Worm (Caenorhabditis elegans) whole organism, midembryonic: ENCODE measurements around the gene K04G7.1.

Experiments used
- T22C8.4 ChIP-seq: fragments of 200-800 bp; sonication (Bioruptor generic); IDR thresholded peaks from 2 replicates; pipeline ENCODE4 v1.3.6; 2022; ENCODE audit warnings: missing genetic modification characterization, missing compliant biosample characterization
- cog-1 ChIP-seq: sonication (generic microtip); optimal IDR thresholded peaks from 2 replicates; lab custom pipeline; 2016; ENCODE audit warnings: missing genetic modification characterization, missing compliant biosample characterization
- flt-1 ChIP-seq: fragments of 200-800 bp; sonication (Bioruptor generic); IDR thresholded peaks from 2 replicates; pipeline ENCODE4 v1.3.6; 2022; ENCODE audit warnings: missing genetic modification characterization, missing compliant biosample characterization
- klf-2 ChIP-seq: fragments of 200-800 bp; sonication (Bioruptor generic); conservative IDR thresholded peaks from 2 replicates; pipeline ENCODE4 v1.3.6; 2022; ENCODE audit warnings: missing genetic modification reagents, missing genetic modification characterization, missing compliant biosample characterization
- med-1 ChIP-seq: sonication (generic microtip); optimal IDR thresholded peaks from 2 replicates; lab custom pipeline; 2017; ENCODE audit warnings: missing genetic modification characterization, mild to moderate bottlenecking, missing compliant biosample characterization, antibody characterized with exemption, missing genetic modification reagents; ENCODE audit not compliant: insufficient read depth
- ref-1 ChIP-seq: fragments of 200-800 bp; sonication (Bioruptor generic); conservative IDR thresholded peaks from 2 replicates; pipeline ENCODE4 v1.3.6; 2022; ENCODE audit warnings: missing genetic modification reagents, missing genetic modification characterization, missing compliant biosample characterization
- tab-1 ChIP-seq: fragments of 200-800 bp; sonication (Bioruptor generic); IDR thresholded peaks from 2 replicates; pipeline ENCODE4 v1.3.6; 2022; ENCODE audit warnings: missing genetic modification characterization, missing compliant biosample characterization
- ztf-23 ChIP-seq: fragments of 200-800 bp; sonication (Bioruptor generic); IDR thresholded peaks from 2 replicates; pipeline ENCODE4 v1.3.6; 2022; ENCODE audit warnings: missing genetic modification reagents, missing genetic modification characterization, missing compliant biosample characterization
- ztf-29 ChIP-seq: fragments of 200-800 bp; sonication (Bioruptor generic); IDR thresholded peaks from 2 replicates; pipeline ENCODE4 v1.3.6; 2022; ENCODE audit warnings: missing genetic modification reagents, missing genetic modification characterization, missing compliant biosample characterization

Gene K04G7.1

DNA sequence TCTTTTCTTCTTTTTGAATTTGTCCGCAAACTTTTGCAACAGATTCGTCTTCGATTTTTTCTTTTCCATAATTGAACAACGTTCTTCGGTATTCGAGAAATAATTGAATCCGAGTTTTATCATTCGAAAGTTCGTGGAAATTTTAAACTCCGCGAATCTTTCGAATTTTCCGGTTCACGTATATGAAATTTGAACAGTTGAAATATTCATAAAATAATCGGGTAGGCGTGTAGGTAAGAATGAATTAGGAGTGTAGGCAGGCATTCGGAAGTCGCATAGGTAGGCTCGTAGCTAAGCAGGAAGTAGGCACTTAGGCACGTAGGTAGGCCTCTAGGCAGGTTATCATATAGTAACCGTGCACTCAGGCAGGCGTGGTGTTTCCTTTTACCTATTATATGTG lies 24.3 kb upstream of the K04G7.1 start, which contains the start of gene B0280.11:
TSS of gene B0280.11 (minus strand) at position 101 of the 400 bp plus-strand sequence.
- TF ChIP-seq med-1 (GFP tag; lab: Kevin White, UChicago) (no peak), klf-2 (GFP tag; lab: Robert Waterston, UW) (no peak), T22C8.4 (GFP tag; lab: Robert Waterston, UW) (no peak), ztf-23 (no peak), cog-1 (tag; lab: Kevin White, UChicago) (no peak), tab-1 (GFP tag; lab: Robert Waterston, UW) (no peak), ztf-29 (GFP tag; lab: Robert Waterston, UW) (no peak), ref-1 (GFP tag; lab: Robert Waterston, UW) (no peak), flt-1 (GFP tag; lab: Robert Waterston, UW) (no peak)

ce11 chrIII:7140228-7140710 lies 22.2 kb upstream of the K04G7.1 start:
- TF ChIP-seq tab-1 (GFP tag; lab: Robert Waterston, UW) (no peak), flt-1 (GFP tag; lab: Robert Waterston, UW) (peak; percentile 63; the same call in 1 of the 2 replicates)

- TF ChIP-seq T22C8.4 (GFP tag; lab: Robert Waterston, UW) (no peak), ztf-23 (no peak), flt-1 (GFP tag; lab: Robert Waterston, UW) (no peak), ztf-29 (GFP tag; lab: Robert Waterston, UW) (no peak), med-1 (GFP tag; lab: Kevin White, UChicago) (no peak), tab-1 (GFP tag; lab: Robert Waterston, UW) (no peak), klf-2 (GFP tag; lab: Robert Waterston, UW) (no peak), cog-1 (tag; lab: Kevin White, UChicago) (no peak), ref-1 (GFP tag; lab: Robert Waterston, UW) (no peak)
Observed at ce11 chrIII:7141285-7141715, 21.2 kb upstream of the K04G7.1 start.

DNA sequence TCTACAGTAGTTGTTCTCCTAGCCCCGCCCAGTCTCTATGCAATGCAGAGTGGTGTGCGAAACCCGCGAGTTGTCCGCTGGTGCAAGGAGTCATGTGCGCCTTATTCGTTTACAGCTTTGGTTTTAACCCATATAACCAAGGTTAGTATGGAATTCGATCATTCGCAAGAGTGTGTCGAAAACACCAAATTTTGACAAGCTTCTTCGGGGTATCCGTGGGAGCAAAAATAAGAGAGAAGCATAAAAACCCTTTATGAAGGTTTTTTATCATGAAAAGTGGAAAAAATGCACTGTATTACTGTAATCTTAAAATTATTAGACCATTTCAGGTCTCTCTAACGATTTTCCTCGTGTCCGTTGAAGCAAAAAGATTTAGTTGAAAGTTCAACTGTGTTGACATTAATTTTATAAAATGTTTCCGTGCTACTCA lies 20.3 kb upstream of the K04G7.1 start:
- no peak for TF ChIP-seq cog-1 (tag; lab: Kevin White, UChicago)
- TF ChIP-seq klf-2 (GFP tag; lab: Robert Waterston, UW) = no peak
- no peak for TF ChIP-seq ztf-29 (GFP tag; lab: Robert Waterston, UW)
- TF ChIP-seq ref-1 (GFP tag; lab: Robert Waterston, UW) = no peak
- TF ChIP-seq flt-1 (GFP tag; lab: Robert Waterston, UW) = no peak
- TF ChIP-seq ztf-23 = no peak
- no peak for TF ChIP-seq tab-1 (GFP tag; lab: Robert Waterston, UW)
- TF ChIP-seq T22C8.4 (GFP tag; lab: Robert Waterston, UW) = no peak
- no peak for TF ChIP-seq med-1 (GFP tag; lab: Kevin White, UChicago)

- TF ChIP-seq klf-2 (GFP tag; lab: Robert Waterston, UW) (no peak), flt-1 (GFP tag; lab: Robert Waterston, UW) (no peak), T22C8.4 (GFP tag; lab: Robert Waterston, UW) (no peak), tab-1 (GFP tag; lab: Robert Waterston, UW) (no peak), ztf-23 (0 out of 2 replicates have a peak, but pooled peaks have one; percentile 48), ztf-29 (GFP tag; lab: Robert Waterston, UW) (no peak), med-1 (GFP tag; lab: Kevin White, UChicago) (no peak)
Observed at ce11 chrIII:7144749-7145148, 17.8 kb upstream of the K04G7.1 start, which contains the start of gene glr-2. Gene glr-2, minus strand, starts transcription at chrIII:7144959.

ce11 chrIII:7146341-7146740 lies 16.2 kb upstream of the K04G7.1 start:
- TF ChIP-seq ztf-29 (GFP tag; lab: Robert Waterston, UW) (no peak), ztf-23 (no peak), tab-1 (GFP tag; lab: Robert Waterston, UW) (no peak), ref-1 (GFP tag; lab: Robert Waterston, UW) (no peak), flt-1 (GFP tag; lab: Robert Waterston, UW) (no peak), cog-1 (tag; lab: Kevin White, UChicago) (no peak), T22C8.4 (GFP tag; lab: Robert Waterston, UW) (no peak), med-1 (GFP tag; lab: Kevin White, UChicago) (no peak), klf-2 (GFP tag; lab: Robert Waterston, UW) (no peak)

ce11 chrIII:7148191-7148590 lies 14.3 kb upstream of the K04G7.1 start:
- TF ChIP-seq T22C8.4 (GFP tag; lab: Robert Waterston, UW) = no peak
- no peak for TF ChIP-seq cog-1 (tag; lab: Kevin White, UChicago)
- TF ChIP-seq ztf-23 = no peak
- no peak for TF ChIP-seq tab-1 (GFP tag; lab: Robert Waterston, UW)
- no peak for TF ChIP-seq med-1 (GFP tag; lab: Kevin White, UChicago)

ce11 chrIII:7150162-7150561 lies 12.3 kb upstream of the K04G7.1 start:
- TF ChIP-seq med-1 (GFP tag; lab: Kevin White, UChicago) = no peak
- no peak for TF ChIP-seq ref-1 (GFP tag; lab: Robert Waterston, UW)
- no peak for TF ChIP-seq cog-1 (tag; lab: Kevin White, UChicago)
- TF ChIP-seq klf-2 (GFP tag; lab: Robert Waterston, UW) = no peak
- TF ChIP-seq T22C8.4 (GFP tag; lab: Robert Waterston, UW) = no peak
- no peak for TF ChIP-seq tab-1 (GFP tag; lab: Robert Waterston, UW)
- no peak for TF ChIP-seq ztf-29 (GFP tag; lab: Robert Waterston, UW)
- no peak for TF ChIP-seq flt-1 (GFP tag; lab: Robert Waterston, UW)
- no peak for TF ChIP-seq ztf-23

ce11 chrIII:7152569-7152968 lies 9.9 kb upstream of the K04G7.1 start:
- no peak for TF ChIP-seq klf-2 (GFP tag; lab: Robert Waterston, UW)
- TF ChIP-seq ztf-23 = no peak
- no peak for TF ChIP-seq tab-1 (GFP tag; lab: Robert Waterston, UW)
- no peak for TF ChIP-seq flt-1 (GFP tag; lab: Robert Waterston, UW)
- TF ChIP-seq T22C8.4 (GFP tag; lab: Robert Waterston, UW) = no peak
- no peak for TF ChIP-seq ref-1 (GFP tag; lab: Robert Waterston, UW)
- no peak for TF ChIP-seq med-1 (GFP tag; lab: Kevin White, UChicago)
- no peak for TF ChIP-seq ztf-29 (GFP tag; lab: Robert Waterston, UW)
- TF ChIP-seq cog-1 (tag; lab: Kevin White, UChicago) = no peak
